Worm (Caenorhabditis elegans) whole organism, L2 larva: Measurements from ENCODE around the gene ttc-36.

Experiments
- C34F6.9 ChIP-seq: fragments of 150-350 bp; optimal IDR thresholded peaks from 2 replicates; lab custom pipeline; 2014; ENCODE audit warnings: missing biosample characterization, missing genetic modification characterization
- F13H6.1 ChIP-seq: sonication (generic microtip); optimal IDR thresholded peaks from 2 replicates; lab custom pipeline; 2016; ENCODE audit warnings: missing genetic modification characterization, missing compliant biosample characterization
- R02D3.7 ChIP-seq: fragments of 150-350 bp; optimal IDR thresholded peaks from 2 replicates; lab custom pipeline; 2014; ENCODE audit warnings: missing biosample characterization, missing genetic modification characterization
- Y55F3AM.14 ChIP-seq: fragments of 200-800 bp; sonication (Bioruptor generic); optimal IDR thresholded peaks from 2 replicates; lab custom pipeline; 2018; ENCODE audit warnings: mild to moderate bottlenecking, missing genetic modification characterization, missing compliant biosample characterization
- aly-2 ChIP-seq: fragments of 150-350 bp; optimal IDR thresholded peaks from 2 replicates; lab custom pipeline; 2014; ENCODE audit warnings: missing biosample characterization, missing genetic modification characterization
- ama-1 ChIP-seq: fragments of 150-350 bp; optimal IDR thresholded peaks from 2 replicates; lab custom pipeline; 2018; ENCODE audit warnings: inconsistent platforms
- blmp-1 ChIP-seq: sonication (generic microtip); optimal IDR thresholded peaks from 2 replicates; lab custom pipeline; 2017; ENCODE audit warnings: missing genetic modification characterization, mild to moderate bottlenecking, missing compliant biosample characterization, antibody characterized with exemption, moderate library complexity; ENCODE audit not compliant: insufficient read depth
- ceh-16 ChIP-seq: fragments of 150-350 bp; optimal IDR thresholded peaks from 2 replicates; lab custom pipeline; 2014; ENCODE audit warnings: missing biosample characterization, missing genetic modification characterization
- ceh-82 ChIP-seq: fragments of 150-350 bp; optimal IDR thresholded peaks from 2 replicates; lab custom pipeline; 2014; ENCODE audit warnings: missing biosample characterization, missing genetic modification characterization
- crh-2 ChIP-seq: sonication (generic microtip); optimal IDR thresholded peaks from 2 replicates; lab custom pipeline; 2017; ENCODE audit warnings: missing biosample characterization, missing genetic modification characterization
- egl-27 ChIP-seq: sonication (generic microtip); optimal IDR thresholded peaks from 3 replicates; lab custom pipeline; 2017; ENCODE audit warnings: missing biosample characterization, missing genetic modification reagents, missing genetic modification characterization
- elt-1 ChIP-seq: fragments of 150-350 bp; optimal IDR thresholded peaks from 2 replicates; lab custom pipeline; 2014; ENCODE audit warnings: missing biosample characterization, missing genetic modification characterization
- elt-3 ChIP-seq: sonication (generic microtip); optimal IDR thresholded peaks from 2 replicates; lab custom pipeline; 2017; ENCODE audit warnings: missing biosample characterization, missing genetic modification characterization
- gmeb-1 ChIP-seq: fragments of 150-350 bp; optimal IDR thresholded peaks from 2 replicates; lab custom pipeline; 2014; ENCODE audit warnings: missing biosample characterization, missing genetic modification characterization
- lin-11 ChIP-seq: fragments of 150-350 bp; sonication (generic microtip); optimal IDR thresholded peaks from 2 replicates; lab custom pipeline; 2014; ENCODE audit warnings: missing biosample characterization, missing genetic modification characterization, inconsistent platforms, mixed read lengths
- lin-13 ChIP-seq: fragments of 150-350 bp; optimal IDR thresholded peaks from 2 replicates; lab custom pipeline; 2014; ENCODE audit warnings: missing biosample characterization, missing genetic modification reagents, missing genetic modification characterization
- mab-5 ChIP-seq: fragments of 150-350 bp; optimal IDR thresholded peaks from 2 replicates; lab custom pipeline; 2014; ENCODE audit warnings: missing biosample characterization, missing genetic modification characterization
- mbf-1 ChIP-seq: sonication (generic microtip); optimal IDR thresholded peaks from 2 replicates; lab custom pipeline; 2017; ENCODE audit warnings: missing biosample characterization, missing genetic modification characterization
- mdl-1 ChIP-seq, 2 experiments: fragments of 150-350 bp in 1 of 2; sonication (generic microtip) in 1 of 2; optimal IDR thresholded peaks; 2 replicates each; lab custom pipeline; 2017; ENCODE audit warnings: missing biosample characterization in 2 of 2, missing genetic modification characterization in 2 of 2
- nhr-10 ChIP-seq: sonication (generic microtip); optimal IDR thresholded peaks from 2 replicates; lab custom pipeline; 2017; ENCODE audit warnings: missing biosample characterization, missing genetic modification characterization
- nhr-11 ChIP-seq: fragments of 150-350 bp; optimal IDR thresholded peaks from 2 replicates; lab custom pipeline; 2014; ENCODE audit warnings: missing biosample characterization, missing genetic modification characterization
- nhr-129 ChIP-seq: fragments of 150-350 bp; optimal IDR thresholded peaks from 2 replicates; lab custom pipeline; 2014; ENCODE audit warnings: missing biosample characterization, missing genetic modification characterization
- nhr-23 ChIP-seq: fragments of 150-350 bp; optimal IDR thresholded peaks from 2 replicates; lab custom pipeline; 2014; ENCODE audit warnings: missing biosample characterization, missing genetic modification reagents, missing genetic modification characterization
- nhr-237 ChIP-seq: fragments of 150-350 bp; optimal IDR thresholded peaks from 2 replicates; lab custom pipeline; 2014; ENCODE audit warnings: missing biosample characterization, missing genetic modification characterization
- nhr-25 ChIP-seq: fragments of 150-350 bp; sonication (generic microtip); optimal IDR thresholded peaks from 3 replicates; lab custom pipeline; 2014; ENCODE audit warnings: missing biosample characterization, missing genetic modification characterization
- nhr-6 ChIP-seq: fragments of 150-350 bp; optimal IDR thresholded peaks from 2 replicates; lab custom pipeline; 2014; ENCODE audit warnings: missing biosample characterization, missing genetic modification characterization
- nhr-77 ChIP-seq: fragments of 150-350 bp; optimal IDR thresholded peaks from 2 replicates; lab custom pipeline; 2014; ENCODE audit warnings: missing biosample characterization, missing genetic modification characterization
- peb-1 ChIP-seq: fragments of 150-350 bp; optimal IDR thresholded peaks from 2 replicates; lab custom pipeline; 2014; ENCODE audit warnings: missing biosample characterization, missing genetic modification characterization
- skn-1 ChIP-seq: sonication (generic microtip); optimal IDR thresholded peaks from 2 replicates; lab custom pipeline; 2017; ENCODE audit warnings: missing biosample characterization, missing genetic modification characterization
- sma-9 ChIP-seq, 2 experiments: fragments of 150-350 bp in 1 of 2; sonication (generic microtip) in 1 of 2; optimal IDR thresholded peaks; 2 replicates each; lab custom pipeline; 2014 to 2016; ENCODE audit warnings: missing genetic modification characterization in 2 of 2, mild to moderate bottlenecking in 1 of 2, missing biosample characterization in 1 of 2, missing compliant biosample characterization in 1 of 2, missing genetic modification reagents in 1 of 2, moderate library complexity in 1 of 2
- unc-55 ChIP-seq: fragments of 150-350 bp; sonication (generic microtip); optimal IDR thresholded peaks from 3 replicates; lab custom pipeline; 2014; ENCODE audit warnings: missing biosample characterization, missing genetic modification reagents, missing genetic modification characterization
- unc-62 ChIP-seq: fragments of 150-350 bp; optimal IDR thresholded peaks from 2 replicates; lab custom pipeline; 2014; ENCODE audit warnings: missing biosample characterization, missing genetic modification reagents, missing genetic modification characterization
- zag-1 ChIP-seq: fragments of 150-350 bp; optimal IDR thresholded peaks from 2 replicates; lab custom pipeline; 2014; ENCODE audit warnings: missing biosample characterization, missing genetic modification characterization
- ztf-1 ChIP-seq: fragments of 200-800 bp; sonication (Bioruptor generic); conservative IDR thresholded peaks from 2 replicates; pipeline ENCODE4 v1.3.6; 2022; ENCODE audit warnings: missing genetic modification characterization, missing compliant biosample characterization
- ztf-4 ChIP-seq: fragments of 150-350 bp; optimal IDR thresholded peaks from 2 replicates; lab custom pipeline; 2014; ENCODE audit warnings: missing biosample characterization, missing genetic modification characterization

ttc-36 gene

DNA sequence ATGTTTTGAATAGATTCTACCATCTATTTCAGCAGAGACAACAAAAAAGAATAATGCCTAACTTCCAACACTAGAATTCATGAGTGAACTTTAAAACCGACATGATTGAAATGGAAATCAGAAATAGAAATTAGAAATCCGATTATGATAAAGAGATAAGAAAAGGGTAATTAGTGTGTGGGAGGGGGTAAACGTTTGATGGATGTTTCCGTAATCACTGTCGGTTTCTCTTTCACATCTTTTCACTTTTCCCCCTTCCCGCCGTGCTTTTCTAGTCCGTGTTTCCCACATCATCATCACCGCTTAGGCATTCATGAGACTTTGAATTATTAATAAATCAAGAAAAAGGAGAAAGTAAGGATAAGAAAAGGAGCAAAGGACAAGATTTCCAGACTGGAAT, 15.7 kb downstream of the ttc-36 start:
- no peak for TF ChIP-seq nhr-23 (tag; lab: Kevin White, UChicago)
- no peak for TF ChIP-seq crh-2 (tag; lab: Kevin White, UChicago)
- TF ChIP-seq ceh-82 (tag; lab: Kevin White, UChicago): no peak
- TF ChIP-seq nhr-129 (tag; lab: Kevin White, UChicago): no peak
- no peak for TF ChIP-seq lin-11 (tag; lab: Kevin White, UChicago)
- no peak for TF ChIP-seq nhr-11 (tag; lab: Kevin White, UChicago)
- TF ChIP-seq skn-1: no peak
- no peak for TF ChIP-seq nhr-10 (tag; lab: Kevin White, UChicago)
- no peak for TF ChIP-seq blmp-1 (tag; lab: Kevin White, UChicago)
- TF ChIP-seq F13H6.1 (tag; lab: Kevin White, UChicago): no peak
- TF ChIP-seq ztf-4 (tag; lab: Kevin White, UChicago): no peak
- TF ChIP-seq elt-1 (tag; lab: Kevin White, UChicago): no peak
- no peak for TF ChIP-seq mdl-1 (tag; optimal IDR thresholded peaks at IDR 0.05; lab: Kevin White, UChicago)
- TF ChIP-seq lin-13 (GFP tag; lab: Kevin White, UChicago): no peak
- TF ChIP-seq elt-3: no peak
- TF ChIP-seq mbf-1 (tag; lab: Kevin White, UChicago): no peak
- TF ChIP-seq C34F6.9 (tag; lab: Kevin White, UChicago): no peak
- TF ChIP-seq nhr-77 (tag; lab: Kevin White, UChicago): no peak
- no peak for TF ChIP-seq R02D3.7 (tag; lab: Kevin White, UChicago)
- no peak for TF ChIP-seq unc-62 (GFP tag; lab: Kevin White, UChicago)

DNA sequence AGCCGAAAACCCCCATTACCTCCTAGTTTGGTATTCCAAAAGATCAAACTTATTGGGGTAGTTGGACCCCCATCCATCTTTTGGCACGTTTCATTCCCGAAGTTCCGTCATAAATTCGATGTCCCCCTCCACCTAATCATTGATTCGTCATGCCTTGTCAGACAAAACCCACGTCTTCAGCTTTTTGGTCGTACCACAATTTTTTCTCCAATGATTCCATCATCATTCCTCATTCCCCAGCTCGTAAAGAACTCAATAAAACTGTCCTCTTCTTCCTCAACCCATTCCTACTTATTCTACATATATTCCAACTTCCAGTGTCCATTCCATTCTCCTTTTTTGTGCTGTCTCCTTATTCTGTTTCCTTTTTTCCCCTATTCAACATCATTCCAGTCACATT, 18.6 kb downstream of the ttc-36 start, which contains the start of gene flp-4:
Gene flp-4 (plus strand): TSS at position 301 of the 400 bp plus-strand sequence.
- TF ChIP-seq aly-2 (tag; lab: Kevin White, UChicago) (no peak), mab-5 (tag; lab: Kevin White, UChicago) (no peak), sma-9 (GFP tag; optimal IDR thresholded peaks at IDR 0.05; lab: Kevin White, UChicago) (no peak), sma-9 (tag; optimal IDR thresholded peaks at IDR 0.05; lab: Kevin White, UChicago) (no peak), nhr-6 (tag; lab: Kevin White, UChicago) (no peak), skn-1 (no peak), nhr-25 (tag; lab: Kevin White, UChicago) (no peak), egl-27 (tag; lab: Kevin White, UChicago) (no peak), nhr-77 (tag; lab: Kevin White, UChicago) (no peak)
- TF ChIP-seq, all 48 proteins: peak for 0

DNA sequence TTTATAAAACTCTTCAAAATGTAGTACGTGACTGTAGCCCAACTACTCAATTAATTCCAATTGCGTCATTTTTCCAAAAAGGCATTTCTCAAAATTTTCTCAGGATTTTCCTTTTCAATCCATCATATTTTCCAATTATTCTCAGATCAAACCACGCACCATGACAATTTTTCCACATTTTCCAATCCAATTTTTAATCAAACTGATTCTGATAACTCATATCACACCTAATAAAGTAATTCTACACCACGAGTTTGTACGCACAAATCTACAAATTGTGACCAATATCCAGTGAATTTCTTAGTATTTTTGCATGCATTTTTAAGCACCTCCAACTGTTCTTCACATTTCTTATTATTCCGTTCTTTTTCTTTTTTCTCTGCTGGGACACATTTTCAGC, 21.5 kb downstream of the ttc-36 start:
- no peak for TF ChIP-seq R02D3.7 (tag; lab: Kevin White, UChicago)
- TF ChIP-seq ceh-82 (tag; lab: Kevin White, UChicago): no peak
- no peak for TF ChIP-seq unc-55 (GFP tag; lab: Kevin White, UChicago)
- TF ChIP-seq elt-1 (tag; lab: Kevin White, UChicago): no peak
- no peak for TF ChIP-seq aly-2 (tag; lab: Kevin White, UChicago)
- TF ChIP-seq gmeb-1 (tag; lab: Kevin White, UChicago): no peak
- no peak for TF ChIP-seq Y55F3AM.14 (GFP tag; lab: Kevin White, UChicago)
- TF ChIP-seq nhr-129 (tag; lab: Kevin White, UChicago): no peak
- no peak for TF ChIP-seq nhr-237 (tag; lab: Kevin White, UChicago)
- TF ChIP-seq zag-1 (tag; lab: Kevin White, UChicago): no peak
- TF ChIP-seq ztf-1 (GFP tag; lab: Robert Waterston, UW): no peak
- no peak for TF ChIP-seq ama-1 (lab: Kevin White, UChicago)
- no peak for TF ChIP-seq nhr-23 (tag; lab: Kevin White, UChicago)
- TF ChIP-seq mbf-1 (tag; lab: Kevin White, UChicago): no peak
- no peak for TF ChIP-seq nhr-6 (tag; lab: Kevin White, UChicago)
- TF ChIP-seq lin-13 (GFP tag; lab: Kevin White, UChicago): no peak
- no peak for TF ChIP-seq nhr-11 (tag; lab: Kevin White, UChicago)
- no peak for TF ChIP-seq peb-1 (tag; lab: Kevin White, UChicago)
- no peak for TF ChIP-seq nhr-77 (tag; lab: Kevin White, UChicago)

DNA sequence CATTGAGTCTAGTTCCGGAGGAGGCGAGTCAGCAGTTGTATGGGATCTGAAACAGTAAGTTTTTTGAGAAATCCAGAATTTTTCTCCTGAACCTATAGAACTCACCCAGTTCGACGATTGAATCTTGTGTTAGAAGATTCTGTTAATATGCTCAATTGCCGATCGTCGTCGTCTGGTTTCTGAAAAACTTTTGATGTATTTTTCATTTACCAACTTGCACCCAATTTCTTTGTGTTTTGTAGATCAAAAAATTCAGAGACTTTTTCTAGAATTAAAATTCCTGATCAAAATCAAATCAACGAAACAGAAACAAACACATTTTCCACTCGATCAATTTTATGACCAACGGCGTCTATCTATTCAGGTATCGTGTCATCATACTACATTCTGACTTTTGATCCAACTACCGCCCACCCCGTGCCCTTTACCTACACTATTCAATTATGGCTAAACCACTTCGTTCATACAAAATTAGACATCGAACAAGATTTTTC, 26.6 kb downstream of the ttc-36 start, which contains the start of gene C18D1.2:
Gene C18D1.2 (plus strand): TSS at position 444 of the 494 bp plus-strand sequence.
- TF ChIP-seq C34F6.9 (tag; lab: Kevin White, UChicago): no peak
- no peak for TF ChIP-seq skn-1
- TF ChIP-seq mbf-1 (tag; lab: Kevin White, UChicago): no peak
- no peak for TF ChIP-seq R02D3.7 (tag; lab: Kevin White, UChicago)
- TF ChIP-seq ceh-16 (tag; lab: Kevin White, UChicago): no peak
